Worm (Caenorhabditis elegans): ENCODE data around the gene best-1.
A peak's percentile ranks its signal among the peaks of the same experiment; 100 is the strongest.

- 0 out of 2 replicates have a peak, but pooled peaks have one; percentile 47 for TF ChIP-seq tab-1 (GFP tag; IDR thresholded peaks at IDR 0.05)
- TF ChIP-seq klf-2 (GFP tag; conservative IDR thresholded peaks at IDR 0.05): no peak
- no peak for TF ChIP-seq ztf-29 (GFP tag; IDR thresholded peaks at IDR 0.05)
- no peak for TF ChIP-seq ref-1 (GFP tag; conservative IDR thresholded peaks at IDR 0.05)
- TF ChIP-seq ztf-23 (GFP tag; IDR thresholded peaks at IDR 0.05): no peak
- TF ChIP-seq med-1 (GFP tag; optimal IDR thresholded peaks at IDR 0.05; ENCODE audit: insufficient read depth): no peak
- no peak for TF ChIP-seq flt-1 (GFP tag; IDR thresholded peaks at IDR 0.05)
- no peak for TF ChIP-seq T22C8.4 (GFP tag; IDR thresholded peaks at IDR 0.05)
- TF ChIP-seq cog-1 (tag; optimal IDR thresholded peaks at IDR 0.05): no peak
Measured at ce11 chrIV:13089671-13090242, 19.8 kb downstream of the best-1 start.
